Worm (Caenorhabditis elegans) whole organism, L4 larva: ENCODE data around the gene ergi-2.

Source experiments
- ama-1 ChIP-seq: fragments of 150-350 bp; optimal IDR thresholded peaks from 2 replicates; lab custom pipeline; 2014; ENCODE audit warnings: inconsistent platforms, mixed read lengths
- ceh-82 ChIP-seq: sonication (generic microtip); optimal IDR thresholded peaks from 2 replicates; lab custom pipeline; 2017; ENCODE audit warnings: missing biosample characterization, missing genetic modification characterization
- nhr-237 ChIP-seq: sonication (generic microtip); optimal IDR thresholded peaks from 2 replicates; lab custom pipeline; 2017; ENCODE audit warnings: missing biosample characterization, missing genetic modification characterization
- nhr-25 ChIP-seq: sonication (generic microtip); optimal IDR thresholded peaks from 2 replicates; lab custom pipeline; 2017; ENCODE audit warnings: missing genetic modification characterization, mild to moderate bottlenecking, missing compliant biosample characterization, antibody characterized with exemption, moderate library complexity, borderline replicate concordance; ENCODE audit not compliant: insufficient read depth
- nhr-42 ChIP-seq: fragments of 200-800 bp; sonication (Bioruptor generic); IDR thresholded peaks from 2 replicates; pipeline ENCODE4 v1.3.6; 2022; ENCODE audit warnings: missing genetic modification characterization, missing compliant biosample characterization

DNA sequence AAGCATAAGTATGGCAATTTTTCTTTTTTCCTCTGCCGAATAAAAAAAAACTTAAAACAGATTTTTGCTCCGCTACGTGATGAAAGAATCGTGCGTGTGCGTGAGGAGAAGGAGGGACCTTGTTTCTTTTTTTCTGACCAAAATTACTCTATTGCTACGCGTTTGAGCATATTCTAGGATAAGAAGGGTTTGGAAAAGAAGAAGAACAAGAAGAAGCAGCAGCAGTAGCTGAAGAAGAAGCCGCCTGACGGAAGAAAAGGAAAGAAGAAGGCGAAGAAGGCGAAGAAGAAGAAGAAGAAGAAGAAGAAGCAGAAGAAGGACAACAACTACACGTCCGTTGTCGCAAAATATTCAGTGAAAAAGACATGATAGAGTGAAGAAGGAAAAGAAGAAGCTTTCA, 9.0 kb upstream of the ergi-2 start:
- TF ChIP-seq nhr-42 = no peak
- TF ChIP-seq nhr-237 (tag; lab: Kevin White, UChicago) = no peak
- no peak for TF ChIP-seq ceh-82 (tag; lab: Kevin White, UChicago)
- no peak for TF ChIP-seq ama-1 (lab: Kevin White, UChicago)
- no peak for TF ChIP-seq nhr-25 (tag; lab: Kevin White, UChicago)
